Worm (Caenorhabditis elegans): ENCODE measurements around the gene Y82E9BL.1.
"Not testable (repeated sequence)": the region's sequence is repeated elsewhere in the genome, so short reads cannot be mapped to it uniquely, and the experiment has no call there.

Y82E9BL.1 gene

DNA sequence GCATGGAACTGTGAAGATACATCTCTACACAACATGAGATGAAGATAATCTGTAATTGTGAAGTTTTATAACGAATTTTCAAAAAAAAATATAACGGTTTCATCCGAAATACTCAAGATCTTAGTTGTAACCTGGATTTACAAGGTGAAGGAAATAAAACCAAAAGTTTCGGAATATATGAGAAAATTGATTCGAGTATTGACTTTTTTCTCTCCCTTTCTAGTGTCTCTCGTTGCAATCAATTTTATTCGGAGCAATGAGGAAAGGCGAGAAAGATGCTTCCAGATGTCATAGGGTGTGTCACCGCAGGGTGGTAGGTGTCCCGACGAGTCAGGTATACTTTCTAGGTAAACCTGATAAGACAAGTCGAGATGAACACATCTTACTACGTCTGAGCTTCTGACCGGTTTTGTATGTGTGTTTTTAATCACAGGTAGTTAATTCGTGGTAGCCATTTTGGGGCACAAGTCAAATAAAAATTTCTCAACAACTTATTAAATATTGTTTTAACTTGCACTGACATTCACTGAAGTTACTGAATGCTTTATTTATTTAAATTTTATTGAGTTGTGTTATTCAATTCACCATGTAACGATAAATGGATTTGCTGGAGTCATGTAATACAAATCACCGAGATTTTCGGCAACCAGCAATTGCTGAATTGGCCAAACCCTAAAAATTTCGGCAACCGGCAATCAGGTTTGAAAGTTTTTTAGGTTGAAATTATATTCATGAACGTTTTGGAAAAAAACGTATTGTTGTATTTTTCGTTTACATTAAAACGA, 33.2 kb upstream of the Y82E9BL.1 start, which contains the start of gene pals-20:
Gene pals-20 (minus strand): TSS at position 51 of the 785 bp plus-strand sequence.
- TF ChIP-seq T22C8.4 (GFP tag; IDR thresholded peaks at IDR 0.05) (no peak), ztf-29 (GFP tag; IDR thresholded peaks at IDR 0.05) (no peak), klf-2 (GFP tag; conservative IDR thresholded peaks at IDR 0.05) (no peak), ref-1 (GFP tag; conservative IDR thresholded peaks at IDR 0.05) (no peak), med-1 (GFP tag; optimal IDR thresholded peaks at IDR 0.05; ENCODE audit: insufficient read depth) (no peak), flt-1 (GFP tag; IDR thresholded peaks at IDR 0.05) (no peak), cog-1 (tag; optimal IDR thresholded peaks at IDR 0.05) (no peak), tab-1 (GFP tag; IDR thresholded peaks at IDR 0.05) (no peak), ztf-23 (GFP tag; IDR thresholded peaks at IDR 0.05) (no peak)

DNA sequence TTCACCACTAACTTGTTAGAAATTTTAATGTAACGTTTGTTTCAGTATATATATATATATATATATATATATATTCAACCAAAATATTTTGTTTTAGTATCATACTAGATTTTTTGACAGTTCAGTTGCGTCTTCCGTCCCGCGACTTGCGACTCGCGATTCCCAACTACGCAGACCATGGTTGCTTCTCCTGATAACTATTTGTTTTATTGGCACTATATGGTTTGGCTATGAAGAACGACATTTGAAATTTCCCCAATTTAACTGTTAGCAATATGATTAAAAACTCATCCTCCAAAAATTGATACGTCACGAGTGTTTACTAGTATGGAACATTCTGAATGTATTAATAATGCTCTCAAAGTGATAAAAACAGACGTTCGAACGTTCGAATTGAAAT, 29.5 kb upstream of the Y82E9BL.1 start:
- TF ChIP-seq T22C8.4 (GFP tag; IDR thresholded peaks at IDR 0.05) (no peak), ref-1 (GFP tag; conservative IDR thresholded peaks at IDR 0.05) (no peak), ztf-29 (GFP tag; IDR thresholded peaks at IDR 0.05) (no peak), med-1 (GFP tag; optimal IDR thresholded peaks at IDR 0.05; ENCODE audit: insufficient read depth) (no peak), tab-1 (GFP tag; IDR thresholded peaks at IDR 0.05) (no peak), klf-2 (GFP tag; conservative IDR thresholded peaks at IDR 0.05) (no peak), flt-1 (GFP tag; IDR thresholded peaks at IDR 0.05) (no peak), cog-1 (tag; optimal IDR thresholded peaks at IDR 0.05) (no peak), ztf-23 (GFP tag; IDR thresholded peaks at IDR 0.05) (no peak)

DNA sequence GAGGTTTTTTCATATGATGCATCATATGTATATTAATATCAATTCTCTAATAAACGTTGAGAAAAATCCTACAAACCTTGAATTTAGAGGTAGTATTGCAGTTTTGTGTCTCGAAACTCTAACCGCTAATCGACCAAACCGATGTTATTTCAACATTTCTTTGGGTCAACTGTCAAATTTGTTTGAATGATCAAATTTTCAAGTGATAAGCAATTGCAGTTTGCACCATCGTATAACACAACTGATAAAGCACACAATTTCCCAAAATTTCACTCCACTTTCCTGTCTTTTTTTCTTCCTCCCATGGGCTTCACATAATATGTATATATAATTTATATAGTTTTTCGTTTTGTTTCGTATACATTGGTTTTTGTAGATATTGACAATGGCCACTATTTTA, 28.9 kb upstream of the Y82E9BL.1 start, which contains the start of the genes fbxa-138 and Y82E9BR.5:
Gene fbxa-138 (minus strand): TSS at position 161 of the 400 bp plus-strand sequence.
Gene Y82E9BR.5 (plus strand): TSS at position 279 of the 400 bp plus-strand sequence.
- TF ChIP-seq ztf-29 (GFP tag; IDR thresholded peaks at IDR 0.05), result no peak

DNA sequence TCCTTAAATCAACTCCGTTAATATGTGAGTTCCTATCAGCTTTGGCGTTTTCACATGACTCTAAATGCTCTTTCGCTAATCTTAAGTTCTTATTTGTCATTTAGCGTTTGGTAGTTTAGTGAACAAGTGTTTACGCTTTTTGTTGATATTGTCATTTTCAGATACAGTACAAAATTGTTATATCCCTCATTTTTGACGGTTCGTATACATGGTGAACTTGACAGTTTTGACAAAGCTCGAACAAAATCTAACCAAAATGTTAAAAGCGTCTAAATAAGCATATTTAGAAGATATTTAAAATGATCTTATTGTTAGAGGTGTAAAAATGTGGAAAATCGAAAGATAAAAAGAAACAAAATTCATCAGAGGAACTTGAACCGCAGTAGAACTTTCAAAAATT, 28.3 kb upstream of the Y82E9BL.1 start:
- TF ChIP-seq cog-1 (tag; optimal IDR thresholded peaks at IDR 0.05) (no peak), flt-1 (GFP tag; IDR thresholded peaks at IDR 0.05) (no peak), T22C8.4 (GFP tag; IDR thresholded peaks at IDR 0.05) (no peak), med-1 (GFP tag; optimal IDR thresholded peaks at IDR 0.05; ENCODE audit: insufficient read depth) (no peak), ztf-23 (GFP tag; IDR thresholded peaks at IDR 0.05) (no peak), ref-1 (GFP tag; conservative IDR thresholded peaks at IDR 0.05) (no peak), klf-2 (GFP tag; conservative IDR thresholded peaks at IDR 0.05) (no peak), ztf-29 (GFP tag; IDR thresholded peaks at IDR 0.05) (no peak), tab-1 (GFP tag; IDR thresholded peaks at IDR 0.05) (no peak)

DNA sequence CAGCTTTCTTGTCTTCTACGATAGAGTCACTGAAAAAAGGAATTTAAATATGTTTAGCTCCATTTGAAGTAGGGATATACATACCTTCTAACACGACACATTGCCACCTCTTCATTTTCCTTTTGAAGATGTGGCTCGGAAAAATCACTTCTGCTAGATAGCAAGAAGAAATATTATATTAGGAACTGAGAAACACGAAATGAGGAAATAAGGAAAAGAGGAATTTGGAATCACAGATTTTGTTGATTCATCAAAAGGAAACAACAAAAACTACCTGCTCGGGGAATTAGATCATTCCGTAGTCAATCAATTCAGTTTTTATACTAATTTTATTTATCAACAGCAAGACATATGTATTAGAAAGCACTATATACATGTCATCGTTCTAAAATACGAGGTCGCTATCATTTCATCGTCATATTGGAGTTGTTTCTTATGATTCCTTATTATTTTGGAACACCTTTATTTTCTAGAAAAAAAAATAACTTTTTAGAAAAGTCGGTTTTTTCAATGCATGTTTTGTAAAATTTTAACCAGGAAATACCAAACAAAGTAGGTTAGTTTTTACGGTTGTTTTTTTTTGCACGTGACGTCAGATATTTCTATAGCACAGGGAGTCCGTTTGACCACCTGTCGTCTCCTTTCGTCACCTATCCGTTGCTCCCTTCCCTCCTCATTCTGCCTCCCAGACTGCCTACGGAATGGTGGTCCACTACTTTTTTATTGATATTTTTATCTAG, 25.5 kb upstream of the Y82E9BL.1 start, which contains the start of the genes pals-21 and Y82E9BR.6:
Gene pals-21 (minus strand): TSS at position 101 of the 740 bp plus-strand sequence.
Gene Y82E9BR.6 (plus strand): TSS at position 690 of the 740 bp plus-strand sequence.
- TF ChIP-seq tab-1 (GFP tag; IDR thresholded peaks at IDR 0.05) (no peak), flt-1 (GFP tag; IDR thresholded peaks at IDR 0.05) (no peak)

DNA sequence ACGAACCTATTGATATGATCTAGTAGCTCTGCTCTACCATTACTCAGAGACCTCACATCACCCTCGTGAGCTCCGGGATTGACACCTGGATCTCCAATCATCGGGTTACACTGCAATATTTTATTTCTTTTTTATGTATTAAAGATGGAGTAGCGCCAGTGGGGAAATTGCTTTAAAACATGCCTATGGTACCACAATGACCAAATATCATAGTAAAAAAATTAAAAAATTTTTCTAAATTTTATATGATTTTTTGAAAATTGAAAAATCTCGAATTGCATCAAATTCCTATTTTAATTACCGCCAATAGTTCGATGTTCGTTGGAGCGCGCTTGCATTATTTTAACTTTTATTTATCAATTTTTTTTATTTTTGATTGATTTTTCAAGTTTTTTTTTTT, 22.7 kb upstream of the Y82E9BL.1 start, which contains the start of gene pals-40:
Gene pals-40 (minus strand): TSS at position 101 of the 400 bp plus-strand sequence.
- TF ChIP-seq cog-1 (tag; optimal IDR thresholded peaks at IDR 0.05); flt-1 (GFP tag; IDR thresholded peaks at IDR 0.05); ztf-29 (GFP tag; IDR thresholded peaks at IDR 0.05): not testable (repeated sequence)

DNA sequence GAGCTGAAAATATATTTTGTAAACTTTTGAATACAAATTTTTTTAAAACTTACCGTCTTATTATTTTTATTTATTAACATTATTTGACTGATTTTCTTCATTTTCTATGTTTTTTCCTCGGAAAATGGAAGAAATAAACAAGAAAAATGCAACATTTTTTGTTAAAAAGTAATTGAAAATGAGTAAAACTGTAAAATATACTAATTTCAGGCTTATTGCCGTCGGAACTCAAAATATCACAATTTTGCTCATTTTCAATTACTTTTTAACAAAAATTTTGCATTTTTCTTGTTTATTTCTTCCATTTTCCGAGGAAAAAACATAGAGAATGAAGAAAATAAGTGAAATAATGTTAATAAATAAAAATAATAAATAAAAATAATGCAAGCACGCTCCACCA, 20.3 kb upstream of the Y82E9BL.1 start, which contains the start of gene Y82E9BR.10:
Gene Y82E9BR.10 (minus strand): TSS at position 101 of the 400 bp plus-strand sequence.
- not testable (repeated sequence) for TF ChIP-seq T22C8.4 (GFP tag; IDR thresholded peaks at IDR 0.05); med-1 (GFP tag; optimal IDR thresholded peaks at IDR 0.05; ENCODE audit: insufficient read depth); ztf-23 (GFP tag; IDR thresholded peaks at IDR 0.05)

DNA sequence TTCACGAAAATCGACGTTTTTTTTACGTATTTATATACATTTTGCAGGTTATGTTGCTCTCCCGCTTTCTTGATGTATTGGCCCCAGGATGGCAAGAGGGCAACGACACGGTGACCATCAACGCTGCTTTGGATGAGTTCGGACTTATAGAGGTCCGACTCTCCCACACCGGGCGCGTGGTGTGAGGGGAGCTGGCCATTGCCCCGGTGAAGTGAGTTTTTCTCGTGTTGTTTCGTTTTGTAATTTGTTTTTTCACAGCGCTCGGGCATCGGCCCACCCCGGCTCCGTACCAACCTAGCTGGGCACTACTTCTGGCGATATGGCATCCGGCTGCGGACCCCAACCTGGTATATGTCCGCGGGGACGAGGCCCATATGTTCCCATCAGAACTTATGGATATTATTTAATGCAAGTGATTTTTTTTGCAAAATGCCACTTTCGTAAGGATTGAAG, 19.2 kb upstream of the Y82E9BL.1 start, which contains the start of gene Y82E9BR.20:
Gene Y82E9BR.20 (plus strand): TSS at position 51 of the 453 bp plus-strand sequence.
- TF ChIP-seq ztf-23 (GFP tag; IDR thresholded peaks at IDR 0.05) (no peak), T22C8.4 (GFP tag; IDR thresholded peaks at IDR 0.05) (no peak), ref-1 (GFP tag; conservative IDR thresholded peaks at IDR 0.05) (no peak), cog-1 (tag; optimal IDR thresholded peaks at IDR 0.05) (no peak), flt-1 (GFP tag; IDR thresholded peaks at IDR 0.05) (no peak), med-1 (GFP tag; optimal IDR thresholded peaks at IDR 0.05; ENCODE audit: insufficient read depth) (no peak), tab-1 (GFP tag; IDR thresholded peaks at IDR 0.05) (no peak), ztf-29 (GFP tag; IDR thresholded peaks at IDR 0.05) (no peak), klf-2 (GFP tag; conservative IDR thresholded peaks at IDR 0.05) (no peak)

DNA sequence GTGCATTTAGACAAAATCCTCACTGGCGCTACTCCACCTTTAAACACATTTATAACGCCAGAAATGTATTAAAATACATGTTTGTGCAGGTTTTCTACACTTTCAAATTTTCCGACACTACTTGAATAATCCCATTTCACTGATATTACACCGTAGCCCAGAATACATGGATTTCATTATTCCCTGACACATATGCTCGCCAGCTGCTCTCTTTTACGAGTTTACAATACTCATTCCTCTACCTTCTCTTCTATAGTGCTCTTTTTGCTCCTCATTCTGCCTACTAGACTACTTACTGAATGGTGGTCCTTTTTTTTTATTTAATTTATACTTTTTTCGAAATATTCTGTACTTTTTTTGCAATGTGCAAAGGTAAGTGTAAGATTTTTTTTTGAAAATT, 17.3 kb upstream of the Y82E9BL.1 start:
- TF ChIP-seq T22C8.4 (GFP tag; IDR thresholded peaks at IDR 0.05) (no peak), cog-1 (tag; optimal IDR thresholded peaks at IDR 0.05) (no peak), ztf-23 (GFP tag; IDR thresholded peaks at IDR 0.05) (no peak), tab-1 (GFP tag; IDR thresholded peaks at IDR 0.05) (no peak), med-1 (GFP tag; optimal IDR thresholded peaks at IDR 0.05; ENCODE audit: insufficient read depth) (no peak), ztf-29 (GFP tag; IDR thresholded peaks at IDR 0.05) (no peak), klf-2 (GFP tag; conservative IDR thresholded peaks at IDR 0.05) (no peak), flt-1 (GFP tag; IDR thresholded peaks at IDR 0.05) (no peak), ref-1 (GFP tag; conservative IDR thresholded peaks at IDR 0.05) (no peak)

Measured in whole organism, midembryonic.